Worm (Caenorhabditis elegans) whole organism, L2 larva: ENCODE data around the gene F44G4.5.

ENCODE experiments used
- C34F6.9 ChIP-seq: fragments of 150-350 bp; optimal IDR thresholded peaks from 2 replicates; lab custom pipeline; 2014; ENCODE audit warnings: missing biosample characterization, missing genetic modification characterization
- F13H6.1 ChIP-seq: sonication (generic microtip); optimal IDR thresholded peaks from 2 replicates; lab custom pipeline; 2016; ENCODE audit warnings: missing genetic modification characterization, missing compliant biosample characterization
- R02D3.7 ChIP-seq: fragments of 150-350 bp; optimal IDR thresholded peaks from 2 replicates; lab custom pipeline; 2014; ENCODE audit warnings: missing biosample characterization, missing genetic modification characterization
- Y55F3AM.14 ChIP-seq: fragments of 200-800 bp; sonication (Bioruptor generic); optimal IDR thresholded peaks from 2 replicates; lab custom pipeline; 2018; ENCODE audit warnings: mild to moderate bottlenecking, missing genetic modification characterization, missing compliant biosample characterization
- ZK546.5 ChIP-seq: sonication (generic microtip); optimal IDR thresholded peaks from 2 replicates; lab custom pipeline; 2017; ENCODE audit warnings: missing biosample characterization, missing genetic modification characterization
- alr-1 ChIP-seq: fragments of 150-350 bp; optimal IDR thresholded peaks from 2 replicates; lab custom pipeline; 2014; ENCODE audit warnings: missing biosample characterization, missing genetic modification characterization
- aly-2 ChIP-seq: fragments of 150-350 bp; optimal IDR thresholded peaks from 2 replicates; lab custom pipeline; 2014; ENCODE audit warnings: missing biosample characterization, missing genetic modification characterization
- ama-1 ChIP-seq: fragments of 150-350 bp; optimal IDR thresholded peaks from 2 replicates; lab custom pipeline; 2018; ENCODE audit warnings: inconsistent platforms
- blmp-1 ChIP-seq: sonication (generic microtip); optimal IDR thresholded peaks from 2 replicates; lab custom pipeline; 2017; ENCODE audit warnings: missing genetic modification characterization, mild to moderate bottlenecking, missing compliant biosample characterization, antibody characterized with exemption, moderate library complexity; ENCODE audit not compliant: insufficient read depth
- ceh-16 ChIP-seq: fragments of 150-350 bp; optimal IDR thresholded peaks from 2 replicates; lab custom pipeline; 2014; ENCODE audit warnings: missing biosample characterization, missing genetic modification characterization
- crh-2 ChIP-seq: sonication (generic microtip); optimal IDR thresholded peaks from 2 replicates; lab custom pipeline; 2017; ENCODE audit warnings: missing biosample characterization, missing genetic modification characterization
- dmd-4 ChIP-seq: sonication (generic microtip); optimal IDR thresholded peaks from 2 replicates; lab custom pipeline; 2017; ENCODE audit warnings: missing biosample characterization, missing genetic modification characterization
- egl-27 ChIP-seq: sonication (generic microtip); optimal IDR thresholded peaks from 3 replicates; lab custom pipeline; 2017; ENCODE audit warnings: missing biosample characterization, missing genetic modification reagents, missing genetic modification characterization
- elt-1 ChIP-seq: fragments of 150-350 bp; optimal IDR thresholded peaks from 2 replicates; lab custom pipeline; 2014; ENCODE audit warnings: missing biosample characterization, missing genetic modification characterization
- elt-3 ChIP-seq: sonication (generic microtip); optimal IDR thresholded peaks from 2 replicates; lab custom pipeline; 2017; ENCODE audit warnings: missing biosample characterization, missing genetic modification characterization
- fos-1 ChIP-seq: fragments of 150-350 bp; optimal IDR thresholded peaks from 2 replicates; lab custom pipeline; 2014; ENCODE audit warnings: missing biosample characterization, missing genetic modification characterization
- lin-11 ChIP-seq: fragments of 150-350 bp; sonication (generic microtip); optimal IDR thresholded peaks from 2 replicates; lab custom pipeline; 2014; ENCODE audit warnings: missing biosample characterization, missing genetic modification characterization, inconsistent platforms, mixed read lengths
- lin-13 ChIP-seq: fragments of 150-350 bp; optimal IDR thresholded peaks from 2 replicates; lab custom pipeline; 2014; ENCODE audit warnings: missing biosample characterization, missing genetic modification reagents, missing genetic modification characterization
- lin-39 ChIP-seq: fragments of 150-350 bp; optimal IDR thresholded peaks from 2 replicates; lab custom pipeline; 2014; ENCODE audit warnings: missing biosample characterization, missing genetic modification reagents, missing genetic modification characterization
- lsy-2 ChIP-seq, 2 experiments: fragments of 150-350 bp in 1 of 2; sonication (generic microtip) in 1 of 2; optimal IDR thresholded peaks; 2 replicates each; lab custom pipeline; 2014 to 2017; ENCODE audit warnings: missing biosample characterization in 2 of 2, missing genetic modification characterization in 2 of 2
- mab-5 ChIP-seq: fragments of 150-350 bp; optimal IDR thresholded peaks from 2 replicates; lab custom pipeline; 2014; ENCODE audit warnings: missing biosample characterization, missing genetic modification characterization
- mbf-1 ChIP-seq: sonication (generic microtip); optimal IDR thresholded peaks from 2 replicates; lab custom pipeline; 2017; ENCODE audit warnings: missing biosample characterization, missing genetic modification characterization
- mdl-1 ChIP-seq, 2 experiments: fragments of 150-350 bp in 1 of 2; sonication (generic microtip) in 1 of 2; optimal IDR thresholded peaks; 2 replicates each; lab custom pipeline; 2017; ENCODE audit warnings: missing biosample characterization in 2 of 2, missing genetic modification characterization in 2 of 2
- nhr-10 ChIP-seq: sonication (generic microtip); optimal IDR thresholded peaks from 2 replicates; lab custom pipeline; 2017; ENCODE audit warnings: missing biosample characterization, missing genetic modification characterization
- nhr-12 ChIP-seq: fragments of 150-350 bp; optimal IDR thresholded peaks from 2 replicates; lab custom pipeline; 2014; ENCODE audit warnings: missing biosample characterization, missing genetic modification characterization
- nhr-129 ChIP-seq: fragments of 150-350 bp; optimal IDR thresholded peaks from 2 replicates; lab custom pipeline; 2014; ENCODE audit warnings: missing biosample characterization, missing genetic modification characterization
- nhr-21 ChIP-seq: fragments of 150-350 bp; optimal IDR thresholded peaks from 2 replicates; lab custom pipeline; 2014; ENCODE audit warnings: missing biosample characterization, missing genetic modification characterization
- nhr-23 ChIP-seq: fragments of 150-350 bp; optimal IDR thresholded peaks from 2 replicates; lab custom pipeline; 2014; ENCODE audit warnings: missing biosample characterization, missing genetic modification reagents, missing genetic modification characterization
- nhr-237 ChIP-seq: fragments of 150-350 bp; optimal IDR thresholded peaks from 2 replicates; lab custom pipeline; 2014; ENCODE audit warnings: missing biosample characterization, missing genetic modification characterization
- nhr-25 ChIP-seq: fragments of 150-350 bp; sonication (generic microtip); optimal IDR thresholded peaks from 3 replicates; lab custom pipeline; 2014; ENCODE audit warnings: missing biosample characterization, missing genetic modification characterization
- nhr-6 ChIP-seq: fragments of 150-350 bp; optimal IDR thresholded peaks from 2 replicates; lab custom pipeline; 2014; ENCODE audit warnings: missing biosample characterization, missing genetic modification characterization
- nhr-77 ChIP-seq: fragments of 150-350 bp; optimal IDR thresholded peaks from 2 replicates; lab custom pipeline; 2014; ENCODE audit warnings: missing biosample characterization, missing genetic modification characterization
- peb-1 ChIP-seq: fragments of 150-350 bp; optimal IDR thresholded peaks from 2 replicates; lab custom pipeline; 2014; ENCODE audit warnings: missing biosample characterization, missing genetic modification characterization
- sem-4 ChIP-seq: fragments of 150-350 bp; optimal IDR thresholded peaks from 2 replicates; lab custom pipeline; 2014; ENCODE audit warnings: missing biosample characterization, missing genetic modification reagents, missing genetic modification characterization
- sma-3 ChIP-seq: sonication (generic microtip); optimal IDR thresholded peaks from 2 replicates; lab custom pipeline; 2016; ENCODE audit warnings: missing genetic modification reagents, missing genetic modification characterization, missing compliant biosample characterization
- sma-9 ChIP-seq, 2 experiments: fragments of 150-350 bp in 1 of 2; sonication (generic microtip) in 1 of 2; optimal IDR thresholded peaks; 2 replicates each; lab custom pipeline; 2014 to 2016; ENCODE audit warnings: missing genetic modification characterization in 2 of 2, mild to moderate bottlenecking in 1 of 2, missing biosample characterization in 1 of 2, missing compliant biosample characterization in 1 of 2, missing genetic modification reagents in 1 of 2, moderate library complexity in 1 of 2
- snpc-4 ChIP-seq: fragments of 150-350 bp; optimal IDR thresholded peaks from 2 replicates; lab custom pipeline; 2014; ENCODE audit warnings: missing biosample characterization, missing genetic modification characterization
- unc-39 ChIP-seq: fragments of 150-350 bp; optimal IDR thresholded peaks from 2 replicates; lab custom pipeline; 2014; ENCODE audit warnings: missing biosample characterization, missing genetic modification characterization
- unc-55 ChIP-seq: fragments of 150-350 bp; sonication (generic microtip); optimal IDR thresholded peaks from 3 replicates; lab custom pipeline; 2014; ENCODE audit warnings: missing biosample characterization, missing genetic modification reagents, missing genetic modification characterization
- unc-62 ChIP-seq: fragments of 150-350 bp; optimal IDR thresholded peaks from 2 replicates; lab custom pipeline; 2014; ENCODE audit warnings: missing biosample characterization, missing genetic modification reagents, missing genetic modification characterization
- zag-1 ChIP-seq: fragments of 150-350 bp; optimal IDR thresholded peaks from 2 replicates; lab custom pipeline; 2014; ENCODE audit warnings: missing biosample characterization, missing genetic modification characterization
- ztf-1 ChIP-seq: fragments of 200-800 bp; sonication (Bioruptor generic); conservative IDR thresholded peaks from 2 replicates; pipeline ENCODE4 v1.3.6; 2022; ENCODE audit warnings: missing genetic modification characterization, missing compliant biosample characterization
- ztf-11 ChIP-seq: sonication (generic microtip); optimal IDR thresholded peaks from 2 replicates; lab custom pipeline; 2017; ENCODE audit warnings: missing biosample characterization, missing genetic modification characterization
- ztf-4 ChIP-seq: fragments of 150-350 bp; optimal IDR thresholded peaks from 2 replicates; lab custom pipeline; 2014; ENCODE audit warnings: missing biosample characterization, missing genetic modification characterization

The F44G4.5 gene

DNA sequence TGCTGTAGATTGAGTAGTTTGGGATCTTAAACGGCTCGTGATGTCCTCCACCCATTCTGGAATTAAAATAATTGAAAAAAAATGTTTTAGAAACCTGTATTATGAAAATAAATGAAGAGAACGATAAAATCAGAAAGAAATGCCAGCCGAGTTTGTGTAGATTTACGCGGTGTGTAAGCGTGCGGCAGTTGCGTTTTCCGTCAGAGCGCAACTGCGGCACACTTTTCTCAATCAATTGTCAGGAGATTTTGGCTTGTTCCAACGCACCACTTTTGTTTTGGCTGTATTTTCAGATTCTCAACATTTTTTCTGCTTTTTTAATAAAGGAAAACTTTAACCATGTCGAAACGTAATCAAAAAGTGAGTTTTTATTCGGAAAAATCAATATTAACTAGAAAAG is 35.4 kb downstream of the F44G4.5 start, which contains the start of the genes ndub-3 and C18E9.2:
Gene ndub-3 (minus strand): TSS at position 56 of the 400 bp plus-strand sequence.
Gene C18E9.2 (plus strand): TSS at position 172 of the 400 bp plus-strand sequence.
- TF ChIP-seq sma-9 (GFP tag; optimal IDR thresholded peaks at IDR 0.05; lab: Kevin White, UChicago) (no peak), sma-9 (tag; optimal IDR thresholded peaks at IDR 0.05; lab: Kevin White, UChicago) (no peak), unc-55 (GFP tag; lab: Kevin White, UChicago) (peak; percentile 78), elt-3 (tag; lab: Kevin White, UChicago) (no peak), fos-1 (tag; lab: Kevin White, UChicago) (peak; percentile 32), lsy-2 (tag; optimal IDR thresholded peaks at IDR 0.05; lab: Kevin White, UChicago) (peak in 1 of 2 experiments; percentile 66), nhr-129 (peak; percentile 60), nhr-21 (tag; lab: Kevin White, UChicago) (no peak), lin-11 (tag; lab: Kevin White, UChicago) (peak; percentile 52), Y55F3AM.14 (no peak), ztf-4 (no peak), crh-2 (tag; lab: Kevin White, UChicago) (peak; percentile 40), C34F6.9 (tag; lab: Kevin White, UChicago) (peak; percentile 55), R02D3.7 (tag; lab: Kevin White, UChicago) (no peak)

DNA sequence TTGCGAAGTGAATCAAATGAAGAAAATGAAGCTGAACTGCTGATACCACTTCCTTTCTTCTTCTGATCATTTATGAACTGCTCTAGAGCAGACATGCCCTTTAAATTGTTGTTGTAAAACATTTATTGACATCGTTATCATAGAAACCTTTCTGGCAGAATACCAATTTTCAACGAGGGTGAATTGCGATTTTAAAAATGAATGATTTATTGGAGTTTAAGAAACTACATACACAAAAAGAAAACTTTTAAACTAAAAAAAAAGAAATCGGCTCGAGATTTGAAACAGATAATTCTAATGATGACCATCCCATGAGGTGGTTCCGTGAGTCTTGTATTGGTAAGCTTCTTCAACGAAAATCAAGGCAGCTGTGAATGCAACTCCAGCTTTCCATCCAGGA is 36.2 kb downstream of the F44G4.5 start, which contains the start of gene sftd-3:
Gene sftd-3 (minus strand): TSS at position 101 of the 400 bp plus-strand sequence.
- TF ChIP-seq mbf-1 (tag; lab: Kevin White, UChicago) (no peak), mdl-1 (tag; optimal IDR thresholded peaks at IDR 0.05; lab: Kevin White, UChicago) (no peak), nhr-12 (no peak), elt-3 (tag; lab: Kevin White, UChicago) (no peak), lin-13 (GFP tag; lab: Kevin White, UChicago) (no peak), peb-1 (no peak), egl-27 (tag; lab: Kevin White, UChicago) (no peak), crh-2 (tag; lab: Kevin White, UChicago) (no peak), fos-1 (tag; lab: Kevin White, UChicago) (no peak), unc-62 (no peak), nhr-237 (tag; lab: Kevin White, UChicago) (no peak), nhr-129 (no peak), blmp-1 (tag; lab: Kevin White, UChicago) (no peak), alr-1 (tag; lab: Kevin White, UChicago) (no peak), ZK546.5 (tag; lab: Kevin White, UChicago) (no peak), sma-9 (GFP tag; optimal IDR thresholded peaks at IDR 0.05; lab: Kevin White, UChicago) (no peak), sma-9 (tag; optimal IDR thresholded peaks at IDR 0.05; lab: Kevin White, UChicago) (no peak), ztf-4 (no peak)

DNA sequence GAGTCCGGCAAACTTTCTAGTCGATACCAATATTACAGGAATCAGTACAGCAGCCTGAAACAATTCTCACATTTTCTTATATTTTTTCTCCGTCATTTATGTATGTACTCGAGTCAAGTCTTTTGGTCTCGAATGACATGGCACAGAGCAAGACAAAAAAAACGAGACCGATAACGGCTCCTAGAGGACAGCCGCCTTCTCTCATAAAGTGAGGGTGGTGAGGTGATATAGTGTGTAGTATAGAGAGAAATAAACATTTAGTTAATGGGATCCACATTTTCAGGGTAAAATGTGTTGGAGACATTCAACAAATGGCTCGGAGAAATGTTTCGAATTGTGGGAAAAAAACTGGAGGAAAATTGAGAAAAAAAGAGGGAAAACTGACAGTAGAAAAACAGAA is 38.0 kb downstream of the F44G4.5 start:
- TF ChIP-seq elt-1 (tag; lab: Kevin White, UChicago) (no peak), nhr-12 (no peak), nhr-6 (tag; lab: Kevin White, UChicago) (no peak), nhr-77 (tag; lab: Kevin White, UChicago) (no peak), aly-2 (tag; lab: Kevin White, UChicago) (no peak), crh-2 (tag; lab: Kevin White, UChicago) (peak; percentile 23), nhr-25 (tag; lab: Kevin White, UChicago) (no peak), lin-13 (GFP tag; lab: Kevin White, UChicago) (no peak), mab-5 (tag; lab: Kevin White, UChicago) (peak; percentile 7), ztf-4 (no peak), lsy-2 (tag; optimal IDR thresholded peaks at IDR 0.05; lab: Kevin White, UChicago) (peak in 1 of 2 experiments; percentile 25), egl-27 (tag; lab: Kevin White, UChicago) (no peak), F13H6.1 (tag; lab: Kevin White, UChicago) (peak; percentile 30), ztf-1 (GFP tag; lab: Robert Waterston, UW) (no peak), alr-1 (tag; lab: Kevin White, UChicago) (no peak), lin-39 (tag; lab: Kevin White, UChicago) (peak; percentile 27), C34F6.9 (tag; lab: Kevin White, UChicago) (peak; percentile 37), nhr-23 (tag; lab: Kevin White, UChicago) (no peak), Y55F3AM.14 (no peak), unc-39 (no peak), sem-4 (tag; lab: Kevin White, UChicago) (peak; percentile 7), ZK546.5 (tag; lab: Kevin White, UChicago) (no peak), fos-1 (tag; lab: Kevin White, UChicago) (no peak), zag-1 (tag; lab: Kevin White, UChicago) (no peak), sma-3 (no peak), ztf-11 (tag; lab: Kevin White, UChicago) (no peak), lin-11 (tag; lab: Kevin White, UChicago) (no peak), nhr-237 (tag; lab: Kevin White, UChicago) (no peak), sma-9 (GFP tag; optimal IDR thresholded peaks at IDR 0.05; lab: Kevin White, UChicago) (peak; percentile 46), sma-9 (tag; optimal IDR thresholded peaks at IDR 0.05; lab: Kevin White, UChicago) (no peak), elt-3 (tag; lab: Kevin White, UChicago) (no peak), mdl-1 (tag; optimal IDR thresholded peaks at IDR 0.05; lab: Kevin White, UChicago) (no peak), dmd-4 (tag; lab: Kevin White, UChicago) (no peak), ceh-16 (tag; lab: Kevin White, UChicago) (no peak), nhr-10 (tag; lab: Kevin White, UChicago) (no peak), unc-55 (GFP tag; lab: Kevin White, UChicago) (no peak), nhr-129 (peak; percentile 8), nhr-21 (tag; lab: Kevin White, UChicago) (no peak), ama-1 (lab: Kevin White, UChicago) (no peak), R02D3.7 (tag; lab: Kevin White, UChicago) (no peak), blmp-1 (tag; lab: Kevin White, UChicago) (no peak), snpc-4 (tag; lab: Kevin White, UChicago) (no peak)
- TF ChIP-seq, all 48 proteins: peak for 9
